Worm (Caenorhabditis elegans) whole organism, mixed stage, embryonic: Measurements from ENCODE around the gene C10C6.3.

ENCODE experiments used
- snpc-4 ChIP-seq: fragments of 150-350 bp; optimal IDR thresholded peaks from 2 replicates; lab custom pipeline; 2014; ENCODE audit warnings: missing biosample characterization, missing genetic modification characterization
- ztf-11 ChIP-seq: fragments of 150-350 bp; optimal IDR thresholded peaks from 2 replicates; lab custom pipeline; 2014; ENCODE audit warnings: missing biosample characterization, missing genetic modification characterization

- TF ChIP-seq ztf-11 (tag; lab: Kevin White, UChicago) (no peak), snpc-4 (tag; lab: Kevin White, UChicago) (no peak)
Measured at ce11 chrIV:11431448-11431847, 33.6 kb downstream of the C10C6.3 start.
